Fruit fly (Drosophila melanogaster): ENCODE measurements around the gene BBS5.

- TF ChIP-seq CG8478 (optimal IDR thresholded peaks at IDR 0.05) (no peak), CTCF (optimal IDR thresholded peaks at IDR 0.05) (no peak)
These were observed 8.5 kb upstream of the BBS5 start for dm6 chr3R:4807582-4807981.
